Worm (Caenorhabditis elegans) whole organism, late embryonic: ENCODE measurements around the gene nhr-277.
"Not testable (repeated sequence)": the region's sequence is repeated elsewhere in the genome, so short reads cannot be mapped to it uniquely, and the experiment has no call there.

ENCODE experiments used
- ama-1 ChIP-seq: fragments of 150-350 bp; optimal IDR thresholded peaks from 2 replicates; lab custom pipeline; 2014
- ceh-14 ChIP-seq: sonication (generic microtip); optimal IDR thresholded peaks from 2 replicates; lab custom pipeline; 2016; ENCODE audit warnings: missing genotype, missing genetic modification characterization, missing compliant biosample characterization
- ceh-24 ChIP-seq: sonication (generic microtip); optimal IDR thresholded peaks from 2 replicates; lab custom pipeline; 2016; ENCODE audit warnings: mild to moderate bottlenecking, missing genetic modification characterization, missing compliant biosample characterization
- ceh-31 ChIP-seq: sonication (generic microtip); optimal IDR thresholded peaks from 2 replicates; lab custom pipeline; 2016; ENCODE audit warnings: missing genetic modification characterization, missing compliant biosample characterization
- dve-1 ChIP-seq: sonication (generic microtip); optimal IDR thresholded peaks from 2 replicates; lab custom pipeline; 2017; ENCODE audit warnings: antibody characterized with exemption, mild to moderate bottlenecking, missing genetic modification characterization, missing compliant biosample characterization
- fkh-10 ChIP-seq: fragments of 150-350 bp; optimal IDR thresholded peaks from 2 replicates; lab custom pipeline; 2014; ENCODE audit warnings: missing biosample characterization, missing genetic modification reagents, missing genetic modification characterization
- odd-2 ChIP-seq: sonication (generic microtip); optimal IDR thresholded peaks from 2 replicates; lab custom pipeline; 2017; ENCODE audit warnings: antibody characterized with exemption, mild to moderate bottlenecking, missing genetic modification characterization, missing compliant biosample characterization
- pha-4 ChIP-seq: fragments of 150-350 bp; optimal IDR thresholded peaks from 2 replicates; lab custom pipeline; 2018; ENCODE audit warnings: missing biosample characterization, missing genetic modification reagents, missing genetic modification characterization
- pqm-1 ChIP-seq: sonication (generic microtip); optimal IDR thresholded peaks from 2 replicates; lab custom pipeline; 2016; ENCODE audit warnings: missing genetic modification characterization, missing compliant biosample characterization
- rnt-1 ChIP-seq: sonication (generic microtip); optimal IDR thresholded peaks from 2 replicates; lab custom pipeline; 2016; ENCODE audit warnings: missing genetic modification characterization, missing compliant biosample characterization
- sox-4 ChIP-seq: sonication (generic microtip); optimal IDR thresholded peaks from 2 replicates; lab custom pipeline; 2017; ENCODE audit warnings: mild to moderate bottlenecking, missing genetic modification characterization, inconsistent platforms, missing compliant biosample characterization
- tbx-2 ChIP-seq: sonication (generic microtip); optimal IDR thresholded peaks from 2 replicates; lab custom pipeline; 2016; ENCODE audit warnings: missing genetic modification characterization, missing compliant biosample characterization
- ttx-3 ChIP-seq: sonication (generic microtip); optimal IDR thresholded peaks from 2 replicates; lab custom pipeline; 2016; ENCODE audit warnings: missing genetic modification reagents, missing genetic modification characterization, missing compliant biosample characterization

- not testable (repeated sequence) for TF ChIP-seq pqm-1 (tag; lab: Kevin White, UChicago); tbx-2 (tag; lab: Kevin White, UChicago); ceh-14 (tag; lab: Kevin White, UChicago); pha-4; rnt-1 (tag; lab: Kevin White, UChicago); dve-1 (tag; lab: Kevin White, UChicago); ceh-31 (tag; lab: Kevin White, UChicago); ama-1 (lab: Kevin White, UChicago); fkh-10 (GFP tag; lab: Kevin White, UChicago); sox-4; ttx-3; ceh-24 (tag; lab: Kevin White, UChicago); odd-2 (tag; lab: Kevin White, UChicago)
Measured at ce11 chrIV:2719734-2720133, 23.1 kb upstream of the nhr-277 start, which contains the start of gene ndua-12.
